Fruit fly (Drosophila melanogaster): ENCODE measurements around the gene Smyd5.

The Smyd5 gene

dm6 chr3R:21184373-21185132 lies 34.0 kb downstream of the Smyd5 start (continued):
- TF ChIP-seq ewg (GFP tag; optimal IDR thresholded peaks at IDR 0.05): peak; percentile 67
- peak; percentile 33 for TF ChIP-seq ftz-f1 (GFP tag; optimal IDR thresholded peaks at IDR 0.05)
- no peak for TF ChIP-seq corto (GFP tag; optimal IDR thresholded peaks at IDR 0.05)
- TF ChIP-seq luna (GFP tag; optimal IDR thresholded peaks at IDR 0.05): peak; percentile 2
- peak; percentile 73 for TF ChIP-seq CG7839 (tag; optimal IDR thresholded peaks at IDR 0.05)
- peak; percentile 87 for TF ChIP-seq sob (GFP tag; IDR thresholded peaks at IDR 0.05)

DNA sequence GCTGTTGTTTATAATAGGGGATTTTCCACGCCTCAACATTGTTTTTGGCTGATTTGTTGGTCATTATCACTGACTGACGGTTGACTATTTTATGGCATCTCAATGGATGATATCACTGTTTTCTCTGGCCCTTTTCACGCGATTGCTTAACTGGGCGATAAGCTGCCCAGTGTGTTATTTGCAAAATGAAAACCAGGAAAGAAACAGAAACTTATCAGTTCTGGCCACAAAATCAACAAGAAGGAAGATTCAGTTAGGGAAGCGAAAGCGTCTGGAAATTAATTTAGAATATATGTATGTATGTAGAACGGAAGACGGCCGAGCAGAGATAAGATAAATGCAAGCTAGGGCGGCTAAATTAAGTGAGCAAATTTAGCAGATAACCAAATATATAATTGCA lies 36.6 kb downstream of the Smyd5 start:
- peak; percentile 86 for TF ChIP-seq exex (tag; optimal IDR thresholded peaks at IDR 0.05)
- TF ChIP-seq CG18262 (tag; optimal IDR thresholded peaks at IDR 0.05): no peak
- no peak for TF ChIP-seq zfh1 (GFP tag; IDR thresholded peaks at IDR 0.05)
- peak; percentile 64 for TF ChIP-seq mirr (GFP tag; optimal IDR thresholded peaks at IDR 0.05)
- TF ChIP-seq gcm (GFP tag; optimal IDR thresholded peaks at IDR 0.05): no peak
- peak; percentile 5 for TF ChIP-seq CG12769 (tag; optimal IDR thresholded peaks at IDR 0.05)
- peak; percentile 21 for TF ChIP-seq sug (tag; optimal IDR thresholded peaks at IDR 0.05)
- TF ChIP-seq ken (GFP tag; IDR thresholded peaks at IDR 0.05): no peak
- TF ChIP-seq CG9609 (GFP tag; optimal IDR thresholded peaks at IDR 0.05): no peak
- TF ChIP-seq CG3838 (GFP tag; optimal IDR thresholded peaks at IDR 0.05): no peak
- no peak for TF ChIP-seq D19B (GFP tag; optimal IDR thresholded peaks at IDR 0.05)
- no peak for TF ChIP-seq CG17328 (GFP tag; IDR thresholded peaks at IDR 0.05)
- TF ChIP-seq CG34376 (GFP tag; optimal IDR thresholded peaks at IDR 0.05): peak; percentile 33
- TF ChIP-seq sob (GFP tag; IDR thresholded peaks at IDR 0.05): no peak
- peak in 1 of 2 experiments; percentile 33 for TF ChIP-seq Pdp1 (GFP tag; optimal IDR thresholded peaks at IDR 0.05)

dm6 chr3R:21180391-21180796 lies 38.2 kb downstream of the Smyd5 start:
- no peak for TF ChIP-seq CG8765 (GFP tag; IDR thresholded peaks at IDR 0.05)
- no peak for TF ChIP-seq Sry-δ (GFP tag; optimal IDR thresholded peaks at IDR 0.05)
- peak; percentile 11 for TF ChIP-seq Dek (tag; optimal IDR thresholded peaks at IDR 0.05)
- no peak for TF ChIP-seq knrl (GFP tag; IDR thresholded peaks at IDR 0.05; ENCODE audit: partially characterized antibody)
- TF ChIP-seq bab2 (GFP tag; optimal IDR thresholded peaks at IDR 0.05): no peak
- no peak; the same call in 2 of the 3 replicates for TF ChIP-seq B-H1 (GFP tag; IDR thresholded peaks at IDR 0.05)
- no peak for TF ChIP-seq CG11085 (GFP tag; IDR thresholded peaks at IDR 0.05)
- TF ChIP-seq NfI (GFP tag; optimal IDR thresholded peaks at IDR 0.05): no peak
- TF ChIP-seq Six4 (GFP tag; optimal IDR thresholded peaks at IDR 0.05): no peak
- TF ChIP-seq cg (GFP tag; optimal IDR thresholded peaks at IDR 0.05): no peak
- TF ChIP-seq Ada2b (GFP tag; IDR thresholded peaks at IDR 0.05): no peak
- TF ChIP-seq Hr78 (GFP tag; optimal IDR thresholded peaks at IDR 0.05): no peak
- TF ChIP-seq Drgx (GFP tag; IDR thresholded peaks at IDR 0.05): no peak
- no peak for TF ChIP-seq danr (GFP tag; IDR thresholded peaks at IDR 0.05)
- TF ChIP-seq CG12942 (GFP tag; optimal IDR thresholded peaks at IDR 0.05): no peak
- no peak for TF ChIP-seq ranshi (GFP tag; IDR thresholded peaks at IDR 0.05)
- no peak for TF ChIP-seq pros (GFP tag; optimal IDR thresholded peaks at IDR 0.05)
- TF ChIP-seq gcm2 (GFP tag; optimal IDR thresholded peaks at IDR 0.05): no peak
- TF ChIP-seq lilli (GFP tag; optimal IDR thresholded peaks at IDR 0.05): peak; percentile 10
- no peak for TF ChIP-seq CG10274 (GFP tag; optimal IDR thresholded peaks at IDR 0.05)
- TF ChIP-seq MESR4 (GFP tag; optimal IDR thresholded peaks at IDR 0.05): no peak
- no peak for TF ChIP-seq CG7357 (GFP tag; IDR thresholded peaks at IDR 0.05)
- TF ChIP-seq schlank (tag; optimal IDR thresholded peaks at IDR 0.05): no peak
- TF ChIP-seq ewg (GFP tag; optimal IDR thresholded peaks at IDR 0.05): no peak
- TF ChIP-seq toy (GFP tag; IDR thresholded peaks at IDR 0.05): no peak
- no peak for TF ChIP-seq mld (GFP tag; IDR thresholded peaks at IDR 0.05; ENCODE audit: partially characterized antibody)
- no peak for TF ChIP-seq nerfin-1 (tag; optimal IDR thresholded peaks at IDR 0.05)
- no peak for TF ChIP-seq CG30431 (GFP tag; optimal IDR thresholded peaks at IDR 0.05)
- TF ChIP-seq CG1647 (GFP tag; optimal IDR thresholded peaks at IDR 0.05): no peak
